Fruit fly (Drosophila melanogaster) S2 (cell line): Measurements from ENCODE around the gene sdt.

Source experiments
- CG8478 ChIP-seq: fragments of >200 bp; optimal IDR thresholded peaks from 2 replicates; lab custom pipeline; 2018
- CTCF ChIP-seq, 2 experiments: fragments of >200 bp; optimal IDR thresholded peaks; 2 replicates each; lab custom pipeline; 2018

sdt gene

dm6 chrX:8195449-8196156 is 17.3 kb downstream of the sdt start:
- TF ChIP-seq CTCF (optimal IDR thresholded peaks at IDR 0.05; lab: Kevin White, UChicago) = no peak

- TF ChIP-seq CG8478 (lab: Kevin White, UChicago) (no peak), CTCF (optimal IDR thresholded peaks at IDR 0.05; lab: Kevin White, UChicago) (no peak)
Observed at dm6 chrX:8196157-8196526, 17.8 kb downstream of the sdt start.

dm6 chrX:8196598-8197228 is 18.4 kb downstream of the sdt start:
- TF ChIP-seq CG8478 (lab: Kevin White, UChicago) (no peak), CTCF (optimal IDR thresholded peaks at IDR 0.05; lab: Kevin White, UChicago) (no peak)

dm6 chrX:8198935-8199580 is 20.7 kb downstream of the sdt start:
- TF ChIP-seq CTCF (optimal IDR thresholded peaks at IDR 0.05; lab: Kevin White, UChicago) = no peak
- TF ChIP-seq CG8478 (lab: Kevin White, UChicago) = no peak

dm6 chrX:8202724-8203362 is 24.5 kb downstream of the sdt start:
- no peak for TF ChIP-seq CG8478 (lab: Kevin White, UChicago)
- TF ChIP-seq CTCF (optimal IDR thresholded peaks at IDR 0.05; lab: Kevin White, UChicago) = no peak

dm6 chrX:8205625-8206252 is 27.4 kb downstream of the sdt start:
- TF ChIP-seq CTCF (optimal IDR thresholded peaks at IDR 0.05; lab: Kevin White, UChicago) = no peak
- TF ChIP-seq CG8478 (lab: Kevin White, UChicago) = no peak

dm6 chrX:8206561-8206960 is 28.2 kb downstream of the sdt start:
- TF ChIP-seq CTCF (optimal IDR thresholded peaks at IDR 0.05; lab: Kevin White, UChicago) (no peak), CG8478 (lab: Kevin White, UChicago) (no peak)

dm6 chrX:8207054-8207453 is 28.7 kb downstream of the sdt start:
- TF ChIP-seq CTCF (optimal IDR thresholded peaks at IDR 0.05; lab: Kevin White, UChicago) (no peak), CG8478 (lab: Kevin White, UChicago) (no peak)

- TF ChIP-seq CTCF (optimal IDR thresholded peaks at IDR 0.05; lab: Kevin White, UChicago) = peak; percentile 77 to 79
- no peak for TF ChIP-seq CG8478 (lab: Kevin White, UChicago)
Observed at dm6 chrX:8210632-8211031, 32.3 kb downstream of the sdt start.

dm6 chrX:8211094-8211730 is 32.9 kb downstream of the sdt start:
- TF ChIP-seq CTCF (optimal IDR thresholded peaks at IDR 0.05; lab: Kevin White, UChicago) (no peak), CG8478 (lab: Kevin White, UChicago) (no peak)

- no peak for TF ChIP-seq CG8478 (lab: Kevin White, UChicago)
- TF ChIP-seq CTCF (optimal IDR thresholded peaks at IDR 0.05; lab: Kevin White, UChicago) = no peak
Observed at dm6 chrX:8211731-8212468, 33.6 kb downstream of the sdt start.

- TF ChIP-seq CG8478 (lab: Kevin White, UChicago) (no peak), CTCF (optimal IDR thresholded peaks at IDR 0.05; lab: Kevin White, UChicago) (no peak)
Observed at dm6 chrX:8214017-8214416, 35.7 kb downstream of the sdt start.

dm6 chrX:8215094-8215854 is 36.9 kb downstream of the sdt start:
- TF ChIP-seq CTCF (optimal IDR thresholded peaks at IDR 0.05; lab: Kevin White, UChicago) (no peak), CG8478 (lab: Kevin White, UChicago) (no peak)
